Fruit fly (Drosophila melanogaster) whole organism, prepupa: ENCODE data around the gene CG14223.
A peak's percentile ranks its signal among the peaks of the same experiment; 100 is the strongest.

Experiments
- Blimp-1 ChIP-seq: fragments of 200-800 bp; sonication (Bioruptor generic); optimal IDR thresholded peaks from 3 replicates; lab custom pipeline; 2017; ENCODE audit warnings: missing biosample characterization, missing genetic modification characterization, mild to moderate bottlenecking, moderate library complexity, missing genetic modification reagents
- CG10631 ChIP-seq: fragments of 200-800 bp; sonication (Bioruptor generic); optimal IDR thresholded peaks from 2 replicates; lab custom pipeline; 2016; ENCODE audit warnings: missing biosample characterization, missing genetic modification characterization
- CG10669 ChIP-seq: fragments of 200-800 bp; sonication (Bioruptor generic); optimal IDR thresholded peaks from 3 replicates; lab custom pipeline; 2018; ENCODE audit warnings: missing biosample characterization, mild to moderate bottlenecking, missing genetic modification characterization, moderate library complexity
- CG11294 ChIP-seq: fragments of 200-800 bp; sonication (Bioruptor generic); IDR thresholded peaks from 2 replicates; pipeline ENCODE4 v1.3.6; 2022; ENCODE audit warnings: missing biosample characterization, missing genetic modification characterization
- CG11762 ChIP-seq: fragments of 200-800 bp; sonication (Bioruptor generic); optimal IDR thresholded peaks from 3 replicates; lab custom pipeline; 2016; ENCODE audit warnings: missing biosample characterization, missing genetic modification characterization; ENCODE audit not compliant: insufficient read depth
- CG11902 ChIP-seq: fragments of 200-800 bp; sonication (Bioruptor generic); optimal IDR thresholded peaks from 3 replicates; lab custom pipeline; 2016; ENCODE audit warnings: missing biosample characterization, missing genetic modification characterization
- CG15336 ChIP-seq: fragments of 200-800 bp; sonication (Bioruptor generic); IDR thresholded peaks from 2 replicates; pipeline ENCODE4 v1.3.6; 2022; ENCODE audit warnings: missing biosample characterization, missing genetic modification characterization
- CG1621 ChIP-seq: fragments of 200-800 bp; sonication (Bioruptor generic); optimal IDR thresholded peaks from 3 replicates; lab custom pipeline; 2018; ENCODE audit warnings: missing biosample characterization, mild to moderate bottlenecking, missing genetic modification characterization
- CG16779 ChIP-seq: fragments of 200-800 bp; sonication (Bioruptor generic); optimal IDR thresholded peaks from 3 replicates; lab custom pipeline; 2017; ENCODE audit warnings: missing biosample characterization, mild to moderate bottlenecking, missing genetic modification characterization
- CG3032 ChIP-seq: fragments of 200-800 bp; optimal IDR thresholded peaks from 2 replicates; lab custom pipeline; 2019; ENCODE audit warnings: missing biosample characterization, mild to moderate bottlenecking, missing genetic modification characterization, moderate library complexity
- CG31627 ChIP-seq: fragments of 200-800 bp; sonication (Bioruptor generic); optimal IDR thresholded peaks from 3 replicates; lab custom pipeline; 2016; ENCODE audit warnings: missing biosample characterization, missing genetic modification characterization
- CG32006 ChIP-seq: fragments of 200-800 bp; sonication (Bioruptor generic); optimal IDR thresholded peaks from 3 replicates; lab custom pipeline; 2017; ENCODE audit warnings: missing biosample characterization, mild to moderate bottlenecking, missing genetic modification characterization
- CG34406 ChIP-seq: fragments of 200-800 bp; sonication (Bioruptor generic); optimal IDR thresholded peaks from 3 replicates; lab custom pipeline; 2016; ENCODE audit warnings: missing biosample characterization, missing genetic modification characterization
- CG3919 ChIP-seq: fragments of 200-800 bp; sonication (Bioruptor generic); optimal IDR thresholded peaks from 3 replicates; lab custom pipeline; 2016; ENCODE audit warnings: missing biosample characterization, missing genetic modification characterization
- CG4318 ChIP-seq: fragments of 200-800 bp; sonication (Bioruptor generic); optimal IDR thresholded peaks from 3 replicates; lab custom pipeline; 2017; ENCODE audit warnings: missing biosample characterization, mild to moderate bottlenecking, missing genetic modification characterization
- CG6163 ChIP-seq: fragments of 200-800 bp; sonication (Bioruptor generic); IDR thresholded peaks from 3 replicates; pipeline ENCODE4 v1.3.6; 2022; ENCODE audit warnings: missing biosample characterization, missing genetic modification characterization
- CG6276 ChIP-seq: fragments of 200-800 bp; sonication (Bioruptor generic); optimal IDR thresholded peaks from 2 replicates; lab custom pipeline; 2017; ENCODE audit warnings: missing biosample characterization, mild to moderate bottlenecking, missing genetic modification characterization
- CG6792 ChIP-seq: fragments of 200-800 bp; sonication (Bioruptor generic); optimal IDR thresholded peaks from 3 replicates; lab custom pipeline; 2016; ENCODE audit warnings: missing biosample characterization, missing genetic modification characterization
- CG6854 ChIP-seq: fragments of 200-800 bp; sonication (Bioruptor generic); optimal IDR thresholded peaks from 2 replicates; lab custom pipeline; 2017; ENCODE audit warnings: missing biosample characterization, mild to moderate bottlenecking, missing genetic modification characterization
- CG8119 ChIP-seq: fragments of 200-800 bp; sonication (Bioruptor generic); IDR thresholded peaks from 3 replicates; pipeline ENCODE4 v1.3.6; 2022; ENCODE audit warnings: missing biosample characterization, missing genetic modification characterization
- CG8632 ChIP-seq: fragments of 200-800 bp; sonication (Bioruptor generic); optimal IDR thresholded peaks from 3 replicates; lab custom pipeline; 2016; ENCODE audit warnings: missing biosample characterization, missing genetic modification characterization
- CG9139 ChIP-seq: fragments of 200-800 bp; sonication (Bioruptor generic); optimal IDR thresholded peaks from 3 replicates; lab custom pipeline; 2017; ENCODE audit warnings: missing biosample characterization, mild to moderate bottlenecking, missing genetic modification characterization
- Eip75B ChIP-seq: fragments of 200-800 bp; sonication (Bioruptor generic); optimal IDR thresholded peaks from 3 replicates; lab custom pipeline; 2016; ENCODE audit warnings: missing biosample characterization, missing genetic modification characterization
- Eip78C ChIP-seq: fragments of 200-800 bp; sonication (Bioruptor generic); peaks from one replicate; lab custom pipeline; 2016; ENCODE audit warnings: missing biosample characterization, missing genetic modification characterization
- Eip93F ChIP-seq: fragments of 200-800 bp; sonication (Bioruptor generic); optimal IDR thresholded peaks from 2 replicates; lab custom pipeline; 2016; ENCODE audit warnings: missing biosample characterization, mild to moderate bottlenecking, missing genetic modification characterization
- Ets21C ChIP-seq: fragments of 200-800 bp; sonication (Bioruptor generic); optimal IDR thresholded peaks from 3 replicates; lab custom pipeline; 2016; ENCODE audit warnings: missing biosample characterization, missing genetic modification characterization
- Gug ChIP-seq: fragments of 200-800 bp; sonication (Bioruptor generic); IDR thresholded peaks from 2 replicates; pipeline ENCODE4 v1.3.6; 2022; ENCODE audit warnings: missing biosample characterization, missing genetic modification characterization
- Hr38 ChIP-seq: sonication (Bioruptor generic); optimal IDR thresholded peaks from 2 replicates; lab custom pipeline; 2016; ENCODE audit warnings: missing biosample characterization, missing genetic modification characterization
- Hr39 ChIP-seq: fragments of 200-800 bp; sonication (Bioruptor generic); optimal IDR thresholded peaks from 2 replicates; lab custom pipeline; 2016; ENCODE audit warnings: missing biosample characterization, missing genetic modification characterization
- Hr4 ChIP-seq: fragments of 200-800 bp; sonication (Bioruptor generic); optimal IDR thresholded peaks from 3 replicates; lab custom pipeline; 2016; ENCODE audit warnings: missing biosample characterization, missing genetic modification characterization
- Met ChIP-seq: fragments of 200-800 bp; sonication (Bioruptor generic); optimal IDR thresholded peaks from 3 replicates; lab custom pipeline; 2016; ENCODE audit warnings: missing biosample characterization, missing genetic modification characterization
- OdsH ChIP-seq: fragments of 200-800 bp; sonication (Bioruptor generic); optimal IDR thresholded peaks from 3 replicates; lab custom pipeline; 2016; ENCODE audit warnings: missing biosample characterization, missing genetic modification characterization
- Smox ChIP-seq: fragments of 200-800 bp; sonication (Bioruptor generic); optimal IDR thresholded peaks from 3 replicates; lab custom pipeline; 2016; ENCODE audit warnings: missing biosample characterization, missing genetic modification characterization
- Sox102F ChIP-seq: fragments of 200-800 bp; sonication (Bioruptor generic); optimal IDR thresholded peaks from 2 replicates; lab custom pipeline; 2016; ENCODE audit warnings: missing biosample characterization, mild to moderate bottlenecking, missing genetic modification characterization
- Sox14 ChIP-seq: fragments of 200-800 bp; sonication (Bioruptor generic); optimal IDR thresholded peaks from 3 replicates; lab custom pipeline; 2016; ENCODE audit warnings: missing biosample characterization, missing genetic modification characterization
- achi ChIP-seq: fragments of 200-800 bp; sonication (Bioruptor generic); optimal IDR thresholded peaks from 3 replicates; lab custom pipeline; 2016; ENCODE audit warnings: missing biosample characterization, missing genetic modification characterization
- acj6 ChIP-seq: fragments of 200-800 bp; sonication (Bioruptor generic); optimal IDR thresholded peaks from 3 replicates; lab custom pipeline; 2016; ENCODE audit warnings: missing biosample characterization, missing genetic modification characterization
- cyc ChIP-seq: fragments of 200-800 bp; sonication (Bioruptor generic); optimal IDR thresholded peaks from 3 replicates; lab custom pipeline; 2016; ENCODE audit warnings: missing biosample characterization, missing genetic modification characterization
- dac ChIP-seq: fragments of 200-800 bp; sonication (Bioruptor generic); optimal IDR thresholded peaks from 2 replicates; lab custom pipeline; 2017; ENCODE audit warnings: missing biosample characterization, mild to moderate bottlenecking, missing genetic modification characterization
- eg ChIP-seq: fragments of 200-800 bp; sonication (Bioruptor generic); IDR thresholded peaks from 3 replicates; pipeline ENCODE4 v1.3.6; 2022; ENCODE audit warnings: missing biosample characterization, missing genetic modification characterization
- esn ChIP-seq: fragments of 200-800 bp; sonication (Bioruptor generic); optimal IDR thresholded peaks from 2 replicates; lab custom pipeline; 2016; ENCODE audit warnings: missing biosample characterization, mild to moderate bottlenecking, missing genetic modification characterization, moderate library complexity
- fd85E ChIP-seq: fragments of 200-800 bp; sonication (Bioruptor generic); optimal IDR thresholded peaks from 3 replicates; lab custom pipeline; 2016; ENCODE audit warnings: missing biosample characterization, missing genetic modification characterization
- fkh ChIP-seq: fragments of 200-800 bp; sonication (Bioruptor generic); optimal IDR thresholded peaks from 3 replicates; lab custom pipeline; 2017; ENCODE audit warnings: missing biosample characterization, mild to moderate bottlenecking, missing genetic modification characterization, moderate library complexity
- lz ChIP-seq: fragments of 200-800 bp; sonication (Bioruptor generic); optimal IDR thresholded peaks from 3 replicates; lab custom pipeline; 2016; ENCODE audit warnings: missing biosample characterization, missing genetic modification characterization
- net ChIP-seq: fragments of 200-800 bp; sonication (Bioruptor generic); optimal IDR thresholded peaks from 3 replicates; lab custom pipeline; 2016; ENCODE audit warnings: missing biosample characterization, missing genetic modification characterization
- pdm3 ChIP-seq: fragments of 200-800 bp; sonication (Bioruptor generic); optimal IDR thresholded peaks from 3 replicates; lab custom pipeline; 2016; ENCODE audit warnings: missing biosample characterization, missing genetic modification characterization
- salr ChIP-seq, 2 experiments: fragments of 200-800 bp; sonication (Bioruptor generic); optimal IDR thresholded peaks; 3 replicates each; lab custom pipeline; 2016 to 2018; ENCODE audit warnings: missing biosample characterization in 2 of 2, missing genetic modification characterization in 2 of 2, mild to moderate bottlenecking in 1 of 2
- spab ChIP-seq: fragments of 200-800 bp; sonication (Bioruptor generic); optimal IDR thresholded peaks from 2 replicates; lab custom pipeline; 2017; ENCODE audit warnings: missing biosample characterization, mild to moderate bottlenecking, missing genetic modification characterization, missing genetic modification reagents
- ss ChIP-seq, 2 experiments: fragments of 200-800 bp; sonication (Bioruptor generic); optimal IDR thresholded peaks; 2 replicates in 1 of 2; 3 replicates in 1 of 2; lab custom pipeline; 2017 to 2018; ENCODE audit warnings: mild to moderate bottlenecking in 2 of 2, missing biosample characterization in 2 of 2, missing genetic modification characterization in 2 of 2, moderate library complexity in 1 of 2
- svp ChIP-seq: fragments of 200-800 bp; sonication (Bioruptor generic); peaks from one replicate; lab custom pipeline; 2016; ENCODE audit warnings: missing biosample characterization, missing genetic modification characterization
- vri ChIP-seq: fragments of 200-800 bp; sonication (Bioruptor generic); optimal IDR thresholded peaks from 3 replicates; lab custom pipeline; 2016; ENCODE audit warnings: missing biosample characterization, mild to moderate bottlenecking, missing genetic modification characterization

CG14223 gene

dm6 chrX:19637434-19638327, 26.1 kb downstream of the CG14223 start:
- no peak for TF ChIP-seq CG15336 (GFP tag; lab: Robert Waterston, UW)
- no peak for TF ChIP-seq CG6854 (GFP tag; lab: Kevin White, UChicago)
- peak; percentile 30 for TF ChIP-seq CG16779 (tag; lab: Kevin White, UChicago)
- no peak for TF ChIP-seq Hr4 (GFP tag; lab: Kevin White, UChicago)
- TF ChIP-seq Ets21C (GFP tag; lab: Kevin White, UChicago): no peak
- no peak for TF ChIP-seq acj6 (GFP tag; lab: Kevin White, UChicago)
- no peak for TF ChIP-seq esn (GFP tag; lab: Kevin White, UChicago)
- no peak for TF ChIP-seq CG6792 (GFP tag; lab: Kevin White, UChicago)
- TF ChIP-seq dac (GFP tag; lab: Kevin White, UChicago): no peak
- no peak for TF ChIP-seq fkh (GFP tag; lab: Kevin White, UChicago)
- TF ChIP-seq net (GFP tag; lab: Kevin White, UChicago): peak; percentile 14
- peak; percentile 59 for TF ChIP-seq Eip78C
- no peak for TF ChIP-seq cyc (GFP tag; lab: Kevin White, UChicago)
- TF ChIP-seq CG8119: 0 out of 3 replicates have a peak, but pooled peaks have one; percentile 18
- no peak for TF ChIP-seq Hr38
- no peak for TF ChIP-seq CG6276 (GFP tag; lab: Kevin White, UChicago)
- no peak for TF ChIP-seq Gug (GFP tag; lab: Robert Waterston, UW)
- no peak for TF ChIP-seq Blimp-1 (GFP tag; lab: Kevin White, UChicago)
- no peak for TF ChIP-seq CG8632 (GFP tag; lab: Kevin White, UChicago)
- peak; percentile 19 for TF ChIP-seq Eip75B (GFP tag; lab: Kevin White, UChicago)
- TF ChIP-seq CG11294 (GFP tag; lab: Robert Waterston, UW): no peak
- TF ChIP-seq eg: 0 out of 3 replicates have a peak, but pooled peaks have one; percentile 6
- no peak for TF ChIP-seq achi (GFP tag; lab: Kevin White, UChicago)
- TF ChIP-seq CG10669 (GFP tag; lab: Kevin White, UChicago): no peak
- TF ChIP-seq CG11902 (GFP tag; lab: Kevin White, UChicago): no peak
- no peak for TF ChIP-seq CG34406 (GFP tag; lab: Kevin White, UChicago)
- no peak for TF ChIP-seq pdm3 (GFP tag; lab: Kevin White, UChicago)
- no peak for TF ChIP-seq lz
- TF ChIP-seq salr (GFP tag; optimal IDR thresholded peaks at IDR 0.05; lab: Kevin White, UChicago): no peak
- TF ChIP-seq CG32006: no peak
- TF ChIP-seq vri (GFP tag; lab: Kevin White, UChicago): no peak
- no peak for TF ChIP-seq CG4318 (GFP tag; lab: Kevin White, UChicago)
- peak in 1 of 2 experiments; percentile 1 for TF ChIP-seq ss (GFP tag; optimal IDR thresholded peaks at IDR 0.05; lab: Kevin White, UChicago)
- TF ChIP-seq Sox14 (GFP tag; lab: Kevin White, UChicago): no peak
- no peak for TF ChIP-seq svp (GFP tag; lab: Kevin White, UChicago)
- TF ChIP-seq Smox (GFP tag; lab: Kevin White, UChicago): no peak
- no peak for TF ChIP-seq Eip93F (GFP tag; lab: Kevin White, UChicago)
- TF ChIP-seq CG31627 (GFP tag; lab: Kevin White, UChicago): no peak
- TF ChIP-seq Sox102F (GFP tag; lab: Kevin White, UChicago): no peak
- TF ChIP-seq fd85E (GFP tag; lab: Kevin White, UChicago): no peak
- TF ChIP-seq CG3919 (GFP tag; lab: Kevin White, UChicago): no peak
- no peak for TF ChIP-seq CG9139 (GFP tag; lab: Kevin White, UChicago)
- TF ChIP-seq spab (GFP tag; lab: Kevin White, UChicago): no peak
- no peak for TF ChIP-seq OdsH (GFP tag; lab: Kevin White, UChicago)
- TF ChIP-seq CG3032 (tag; lab: Kevin White, UChicago): no peak
- no peak for TF ChIP-seq Hr39
- no peak for TF ChIP-seq CG1621 (tag; lab: Kevin White, UChicago)
- TF ChIP-seq Met (GFP tag; lab: Kevin White, UChicago): no peak
- TF ChIP-seq CG10631 (GFP tag; lab: Kevin White, UChicago): no peak
- no peak for TF ChIP-seq CG11762 (GFP tag; lab: Kevin White, UChicago)
- TF ChIP-seq CG6163: peak; percentile 16; the same call in 1 of the 3 replicates
